Fruit fly (Drosophila melanogaster) whole organism, embryonic: ENCODE results near the gene CG14005.

Experiments used
- CG11696 ChIP-seq: fragments of 200-800 bp; sonication (Bioruptor generic); IDR thresholded peaks from 2 replicates; pipeline ENCODE4 v1.3.6; 2022; ENCODE audit warnings: missing biosample characterization, missing genetic modification characterization
- CG12155 ChIP-seq: fragments of 200-800 bp; sonication (Bioruptor generic); optimal IDR thresholded peaks from 3 replicates; lab custom pipeline; 2016; ENCODE audit warnings: missing biosample characterization, missing genetic modification characterization
- CG12659 ChIP-seq: fragments of 200-800 bp; sonication (Bioruptor generic); optimal IDR thresholded peaks from 3 replicates; lab custom pipeline; 2017; ENCODE audit warnings: mild to moderate bottlenecking, missing biosample characterization, missing genetic modification reagents, missing genetic modification characterization
- CG15269 ChIP-seq: fragments of 200-800 bp; sonication (Bioruptor generic); optimal IDR thresholded peaks from 2 replicates; lab custom pipeline; 2018; ENCODE audit warnings: missing biosample characterization, mild to moderate bottlenecking, missing genetic modification characterization, moderate library complexity
- CG1602 ChIP-seq: fragments of 200-800 bp; sonication (Bioruptor generic); optimal IDR thresholded peaks from 3 replicates; lab custom pipeline; 2016; ENCODE audit warnings: missing biosample characterization, missing genetic modification characterization
- CG16779 ChIP-seq: fragments of 200-800 bp; sonication (Bioruptor generic); IDR thresholded peaks from 2 replicates; pipeline ENCODE4 v1.3.6; 2022; ENCODE audit warnings: missing biosample characterization, missing genetic modification characterization
- CG17328 ChIP-seq: fragments of 200-800 bp; sonication (Bioruptor generic); IDR thresholded peaks from 2 replicates; pipeline ENCODE4 v1.3.6; 2022; ENCODE audit warnings: missing biosample characterization, missing genetic modification characterization
- CG18599 ChIP-seq: fragments of 200-800 bp; sonication (Bioruptor generic); optimal IDR thresholded peaks from 3 replicates; lab custom pipeline; 2017; ENCODE audit warnings: missing biosample characterization, missing genetic modification characterization, mild to moderate bottlenecking, moderate library complexity, missing genetic modification reagents
- CG3065 ChIP-seq: fragments of 200-800 bp; sonication (Bioruptor generic); optimal IDR thresholded peaks from 2 replicates; lab custom pipeline; 2016; ENCODE audit warnings: missing biosample characterization, missing genetic modification characterization
- CG31388 ChIP-seq: fragments of 200-800 bp; sonication (Bioruptor generic); optimal IDR thresholded peaks from 2 replicates; lab custom pipeline; 2016; ENCODE audit warnings: missing biosample characterization, missing genetic modification characterization
- CG4360 ChIP-seq: fragments of 200-800 bp; sonication (Bioruptor generic); IDR thresholded peaks from 2 replicates; pipeline ENCODE4 v1.3.6; 2022; ENCODE audit warnings: missing biosample characterization, missing genetic modification characterization
- CG6813 ChIP-seq: fragments of 200-800 bp; sonication (Bioruptor generic); optimal IDR thresholded peaks from 2 replicates; lab custom pipeline; 2017; ENCODE audit warnings: missing biosample characterization, missing genetic modification characterization, mild to moderate bottlenecking, moderate library complexity, missing genetic modification reagents
- CG8765 ChIP-seq: fragments of 200-800 bp; sonication (Bioruptor generic); IDR thresholded peaks from 2 replicates; pipeline ENCODE4 v1.3.6; 2022; ENCODE audit warnings: missing biosample characterization, missing genetic modification characterization
- Dll ChIP-seq: fragments of 200-800 bp; sonication (Bioruptor generic); IDR thresholded peaks from 4 replicates; pipeline ENCODE4 v1.3.6; 2022; ENCODE audit warnings: missing biosample characterization, missing genetic modification characterization; ENCODE audit not compliant: partially characterized antibody
- Dref ChIP-seq: fragments of 200-800 bp; sonication (Bioruptor generic); IDR thresholded peaks from 2 replicates; pipeline ENCODE4 v1.3.6; 2022; ENCODE audit warnings: missing biosample characterization, missing genetic modification characterization
- E2f2 ChIP-seq: fragments of 200-800 bp; sonication (Bioruptor generic); IDR thresholded peaks from 2 replicates; pipeline ENCODE4 v1.3.6; 2022; ENCODE audit warnings: missing biosample characterization, missing genetic modification characterization
- Eip74EF ChIP-seq, 2 experiments: fragments of 200-800 bp in 1 of 2; fragments of >200 bp in 1 of 2; sonication (Bioruptor generic) in 1 of 2; optimal IDR thresholded peaks; 2 replicates each; lab custom pipeline; 2017 to 2019; ENCODE audit warnings: missing biosample characterization in 2 of 2, missing genetic modification characterization in 2 of 2, mild to moderate bottlenecking in 1 of 2, moderate library complexity in 1 of 2
- Elba2 ChIP-seq: fragments of 200-800 bp; sonication (Bioruptor generic); optimal IDR thresholded peaks from 3 replicates; lab custom pipeline; 2016; ENCODE audit warnings: missing biosample characterization, missing genetic modification characterization
- Hey ChIP-seq: fragments of 200-800 bp; sonication (Bioruptor generic); optimal IDR thresholded peaks from 3 replicates; lab custom pipeline; 2018; ENCODE audit warnings: missing biosample characterization, mild to moderate bottlenecking, missing genetic modification characterization
- HmgZ ChIP-seq: fragments of 200-800 bp; sonication (Bioruptor generic); optimal IDR thresholded peaks from 2 replicates; lab custom pipeline; 2018; ENCODE audit warnings: missing biosample characterization, mild to moderate bottlenecking, missing genetic modification characterization
- Jarid2 ChIP-seq: fragments of 200-800 bp; sonication (Bioruptor generic); optimal IDR thresholded peaks from 3 replicates; lab custom pipeline; 2017; ENCODE audit warnings: mild to moderate bottlenecking, missing biosample characterization, missing genetic modification reagents, missing genetic modification characterization
- MESR4 ChIP-seq: fragments of 200-800 bp; sonication (Bioruptor generic); optimal IDR thresholded peaks from 2 replicates; lab custom pipeline; 2018; ENCODE audit warnings: missing biosample characterization, mild to moderate bottlenecking, missing genetic modification characterization, moderate library complexity
- Max ChIP-seq: fragments of 200-800 bp; sonication (Bioruptor generic); optimal IDR thresholded peaks from 2 replicates; lab custom pipeline; 2016; ENCODE audit warnings: missing biosample characterization, mild to moderate bottlenecking, missing genetic modification characterization
- Stat92E ChIP-seq, 3 experiments: fragments of >200 bp in 2 of 3; fragments of 200-800 bp in 1 of 3; sonication (Bioruptor generic) in 1 of 3; optimal IDR thresholded peaks; 2 replicates each; lab custom pipeline; 2017 to 2019; ENCODE audit warnings: missing biosample characterization in 3 of 3, missing genetic modification characterization in 3 of 3, mild to moderate bottlenecking in 1 of 3, moderate library complexity in 1 of 3
- amos ChIP-seq: fragments of 200-800 bp; sonication (Bioruptor generic); IDR thresholded peaks from 2 replicates; pipeline ENCODE4 v1.3.6; 2022; ENCODE audit warnings: missing biosample characterization, missing genetic modification characterization; ENCODE audit not compliant: partially characterized antibody
- bsh ChIP-seq, 2 experiments: fragments of 200-800 bp; sonication (Bioruptor generic); optimal IDR thresholded peaks; 2 replicates each; lab custom pipeline; 2017 to 2018; ENCODE audit warnings: mild to moderate bottlenecking in 2 of 2, missing biosample characterization in 2 of 2, missing genetic modification characterization in 2 of 2, moderate library complexity in 1 of 2
- caup ChIP-seq: fragments of 200-800 bp; sonication (Bioruptor generic); optimal IDR thresholded peaks from 3 replicates; lab custom pipeline; 2017; ENCODE audit warnings: missing biosample characterization, mild to moderate bottlenecking, missing genetic modification characterization, moderate library complexity; ENCODE audit not compliant: severe bottlenecking
- chm ChIP-seq: fragments of 200-800 bp; sonication (Bioruptor generic); IDR thresholded peaks from 2 replicates; pipeline ENCODE4 v1.3.6; 2022; ENCODE audit warnings: missing biosample characterization, missing genetic modification characterization
- ci ChIP-seq: fragments of 200-800 bp; sonication (Bioruptor generic); IDR thresholded peaks from 3 replicates; pipeline ENCODE4 v1.3.6; 2022; ENCODE audit warnings: missing biosample characterization, missing genetic modification characterization
- crol ChIP-seq: fragments of 200-800 bp; sonication (Bioruptor generic); IDR thresholded peaks from 2 replicates; pipeline ENCODE4 v1.3.6; 2022; ENCODE audit warnings: missing biosample characterization, missing genetic modification characterization
- dimm ChIP-seq: fragments of 200-800 bp; sonication (Bioruptor generic); IDR thresholded peaks from 2 replicates; pipeline ENCODE4 v1.3.6; 2022; ENCODE audit warnings: missing biosample characterization, missing genetic modification characterization
- ewg ChIP-seq: fragments of 200-800 bp; sonication (Bioruptor generic); optimal IDR thresholded peaks from 3 replicates; lab custom pipeline; 2017; ENCODE audit warnings: mild to moderate bottlenecking, missing biosample characterization, missing genetic modification reagents, missing genetic modification characterization
- kah ChIP-seq: fragments of 200-800 bp; sonication (Bioruptor generic); optimal IDR thresholded peaks from 2 replicates; lab custom pipeline; 2018; ENCODE audit warnings: missing biosample characterization, mild to moderate bottlenecking, missing genetic modification characterization
- mam ChIP-seq: fragments of 200-800 bp; sonication (Bioruptor generic); optimal IDR thresholded peaks from 3 replicates; lab custom pipeline; 2016; ENCODE audit warnings: missing biosample characterization, missing genetic modification characterization
- nau ChIP-seq: fragments of 200-800 bp; sonication (Bioruptor generic); optimal IDR thresholded peaks from 3 replicates; lab custom pipeline; 2017; ENCODE audit warnings: missing biosample characterization, mild to moderate bottlenecking, missing genetic modification characterization, missing genetic modification reagents
- nerfin-2 ChIP-seq: fragments of 200-800 bp; sonication (Bioruptor generic); IDR thresholded peaks from 2 replicates; pipeline ENCODE4 v1.3.6; 2022; ENCODE audit warnings: missing biosample characterization, missing genetic modification characterization; ENCODE audit not compliant: partially characterized antibody
- nmo ChIP-seq: fragments of 200-800 bp; sonication (Bioruptor generic); optimal IDR thresholded peaks from 2 replicates; lab custom pipeline; 2018; ENCODE audit warnings: missing biosample characterization, mild to moderate bottlenecking, missing genetic modification characterization, moderate library complexity
- pan ChIP-seq, 4 experiments: fragments of >200 bp in 3 of 4; fragments of 200-800 bp in 1 of 4; sonication (Bioruptor generic) in 1 of 4; optimal IDR thresholded peaks in 3 of 4; IDR thresholded peaks in 1 of 4; 2 replicates each; pipeline versions ENCODE4 v1.3.6 to Lab custom; 2017 to 2022; ENCODE audit warnings: missing biosample characterization in 2 of 4, missing genetic modification characterization in 2 of 4, mixed read lengths in 1 of 4
- phol ChIP-seq: fragments of 200-800 bp; sonication (Bioruptor generic); optimal IDR thresholded peaks from 3 replicates; lab custom pipeline; 2018; ENCODE audit warnings: missing biosample characterization, mild to moderate bottlenecking, missing genetic modification characterization, moderate library complexity
- pzg ChIP-seq: fragments of 200-800 bp; sonication (Bioruptor generic); optimal IDR thresholded peaks from 3 replicates; lab custom pipeline; 2018; ENCODE audit warnings: missing biosample characterization, mild to moderate bottlenecking, missing genetic modification characterization, moderate library complexity
- sug ChIP-seq: fragments of 200-800 bp; optimal IDR thresholded peaks from 2 replicates; lab custom pipeline; 2019; ENCODE audit warnings: missing biosample characterization, mild to moderate bottlenecking, missing genetic modification characterization, moderate library complexity
- tgo ChIP-seq: fragments of 200-800 bp; sonication (Bioruptor generic); IDR thresholded peaks from 3 replicates; pipeline ENCODE4 v1.3.6; 2022; ENCODE audit warnings: missing biosample characterization, missing genetic modification characterization
- unc-4 ChIP-seq: fragments of 200-800 bp; sonication (Bioruptor generic); IDR thresholded peaks from 2 replicates; pipeline ENCODE4 v1.3.6; 2022; ENCODE audit warnings: missing biosample characterization, missing genetic modification characterization; ENCODE audit not compliant: partially characterized antibody
- unpg ChIP-seq: fragments of 200-800 bp; sonication (Bioruptor generic); optimal IDR thresholded peaks from 3 replicates; lab custom pipeline; 2018; ENCODE audit warnings: missing biosample characterization, mild to moderate bottlenecking, missing genetic modification characterization, moderate library complexity
- wdn ChIP-seq: fragments of 200-800 bp; sonication (Bioruptor generic); IDR thresholded peaks from 2 replicates; pipeline ENCODE4 v1.3.6; 2022; ENCODE audit warnings: missing biosample characterization, missing genetic modification characterization

Gene CG14005

dm6 chr2L:5799435-5800387 lies 2.1 kb downstream of the CG14005 start, which contains the start of gene CG9171 (continued):
- TF ChIP-seq wdn (GFP tag; lab: Robert Waterston, UW) (no peak), nerfin-2 (GFP tag; lab: Robert Waterston, UW) (peak; percentile 45; the same call in 1 of the 2 replicates), unpg (peak; percentile 9), HmgZ (tag; lab: Kevin White, UChicago) (peak; percentile 35), CG12155 (GFP tag; lab: Kevin White, UChicago) (peak; percentile 12), Jarid2 (peak; percentile 95), Elba2 (GFP tag; lab: Kevin White, UChicago) (peak; percentile 74), CG31388 (GFP tag; lab: Kevin White, UChicago) (no peak), nmo (GFP tag; lab: Kevin White, UChicago) (peak; percentile 56), pzg (GFP tag; lab: Kevin White, UChicago) (peak; percentile 98), mam (GFP tag; lab: Kevin White, UChicago) (peak; percentile 8), Dref (peak; percentile 66), nau (GFP tag; lab: Kevin White, UChicago) (peak; percentile 6), CG4360 (GFP tag; lab: Robert Waterston, UW) (peak; percentile 89), CG17328 (0 out of 2 replicates have a peak, but pooled peaks have one; percentile 5), Eip74EF (GFP tag; optimal IDR thresholded peaks at IDR 0.05; lab: Kevin White, UChicago) (peak in 1 of 2 experiments; percentile 41), tgo (peak; percentile 14; the same call in 1 of the 3 replicates), chm (GFP tag; lab: Robert Waterston, UW) (peak; percentile 76), kah (GFP tag; lab: Kevin White, UChicago) (peak; percentile 45), MESR4 (GFP tag; lab: Kevin White, UChicago) (peak; percentile 42), dimm (no peak), CG3065 (GFP tag; lab: Kevin White, UChicago) (peak; percentile 64), caup (peak; percentile 13), Hey (tag; lab: Kevin White, UChicago) (peak; percentile 27), E2f2 (peak; percentile 64), CG15269 (tag; lab: Kevin White, UChicago) (peak; percentile 13), ewg (GFP tag; lab: Kevin White, UChicago) (peak; percentile 27), Stat92E (GFP tag; optimal IDR thresholded peaks at IDR 0.05; lab: Kevin White, UChicago) (peak in 1 of 3 experiments; percentile 4), CG1602 (GFP tag; lab: Kevin White, UChicago) (no peak), crol (GFP tag; lab: Robert Waterston, UW) (peak; percentile 99), sug (tag; lab: Kevin White, UChicago) (peak; percentile 13), pan (optimal IDR thresholded peaks at IDR 0.05; lab: Kevin White, UChicago) (no peak), pan (GFP tag; optimal IDR thresholded peaks at IDR 0.05 in 1 of 2, IDR thresholded peaks at IDR 0.05 in 1 of 2) (peak in 1 of 2 experiments; percentile 52), phol (peak; percentile 66), Max (no peak), Dll (peak; percentile 44; the same call in 3 of the 4 replicates), unc-4 (GFP tag; lab: Robert Waterston, UW) (0 out of 2 replicates have a peak, but pooled peaks have one; percentile 36), amos (peak; percentile 52; the same call in 1 of the 2 replicates), CG8765 (GFP tag; lab: Robert Waterston, UW) (peak; percentile 50; the same call in 1 of the 2 replicates), CG6813 (GFP tag; lab: Kevin White, UChicago) (no peak), CG12659 (peak; percentile 78), CG11696 (0 out of 2 replicates have a peak, but pooled peaks have one; percentile 51), bsh (GFP tag; optimal IDR thresholded peaks at IDR 0.05; lab: Kevin White, UChicago) (peak; percentile 17 to 29), ci (GFP tag; lab: Robert Waterston, UW) (peak; percentile 79), CG18599 (GFP tag; lab: Kevin White, UChicago) (peak; percentile 24), CG16779 (peak; percentile 65)
